Fruit fly (Drosophila melanogaster) whole organism, embryonic: Measurements from ENCODE around the gene Teh1.

ENCODE experiments used
- Adf1 ChIP-seq: fragments of 200-800 bp; sonication (Bioruptor generic); IDR thresholded peaks from 2 replicates; pipeline ENCODE4 v1.3.6; 2022; ENCODE audit warnings: missing biosample characterization, missing genetic modification characterization
- Atf3 ChIP-seq: fragments of 200-800 bp; sonication (Bioruptor generic); optimal IDR thresholded peaks from 3 replicates; lab custom pipeline; 2016; ENCODE audit warnings: missing biosample characterization, missing genetic modification characterization
- Atf6 ChIP-seq: fragments of 200-800 bp; sonication (Bioruptor generic); IDR thresholded peaks from 2 replicates; pipeline ENCODE4 v1.3.6; 2022; ENCODE audit warnings: missing biosample characterization, missing genetic modification characterization
- CG10366 ChIP-seq: fragments of 200-800 bp; sonication (Bioruptor generic); IDR thresholded peaks from 2 replicates; pipeline ENCODE4 v1.3.6; 2022; ENCODE audit warnings: missing biosample characterization, missing genetic modification characterization
- CG11247 ChIP-seq: fragments of 200-800 bp; sonication (Bioruptor generic); IDR thresholded peaks from 2 replicates; pipeline ENCODE4 v1.3.6; 2022; ENCODE audit warnings: missing biosample characterization, missing genetic modification characterization
- CG11723 ChIP-seq: fragments of 200-800 bp; sonication (Bioruptor generic); optimal IDR thresholded peaks from 2 replicates; lab custom pipeline; 2017; ENCODE audit warnings: missing biosample characterization, mild to moderate bottlenecking, missing genetic modification characterization
- CG13296 ChIP-seq: fragments of 200-800 bp; sonication (Bioruptor generic); optimal IDR thresholded peaks from 3 replicates; lab custom pipeline; 2018; ENCODE audit warnings: missing biosample characterization, mild to moderate bottlenecking, missing genetic modification characterization
- CG14710 ChIP-seq: fragments of 200-800 bp; sonication (Bioruptor generic); optimal IDR thresholded peaks from 3 replicates; lab custom pipeline; 2019; ENCODE audit warnings: missing biosample characterization, mild to moderate bottlenecking, missing genetic modification characterization, moderate library complexity
- CG15011 ChIP-seq: fragments of 200-800 bp; sonication (Bioruptor generic); optimal IDR thresholded peaks from 3 replicates; lab custom pipeline; 2018; ENCODE audit warnings: missing biosample characterization, mild to moderate bottlenecking, missing genetic modification characterization
- CG15479 ChIP-seq: fragments of 200-800 bp; sonication (Bioruptor generic); optimal IDR thresholded peaks from 3 replicates; lab custom pipeline; 2019; ENCODE audit warnings: missing biosample characterization, mild to moderate bottlenecking, missing genetic modification characterization, moderate library complexity
- CG15514 ChIP-seq: fragments of 200-800 bp; sonication (Bioruptor generic); optimal IDR thresholded peaks from 3 replicates; lab custom pipeline; 2017; ENCODE audit warnings: missing biosample characterization, missing genetic modification characterization, mild to moderate bottlenecking, moderate library complexity, missing genetic modification reagents
- CG17829 ChIP-seq: fragments of 200-800 bp; optimal IDR thresholded peaks from 2 replicates; lab custom pipeline; 2019; ENCODE audit warnings: missing biosample characterization, mild to moderate bottlenecking, missing genetic modification characterization, moderate library complexity
- CG2875 ChIP-seq: fragments of 200-800 bp; sonication (Bioruptor generic); optimal IDR thresholded peaks from 2 replicates; lab custom pipeline; 2017; ENCODE audit warnings: missing biosample characterization, mild to moderate bottlenecking, missing genetic modification characterization, missing genetic modification reagents
- CG34376 ChIP-seq: fragments of 200-800 bp; sonication (Bioruptor generic); optimal IDR thresholded peaks from 2 replicates; lab custom pipeline; 2018; ENCODE audit warnings: missing biosample characterization, mild to moderate bottlenecking, missing genetic modification characterization
- CG5245 ChIP-seq: fragments of 200-800 bp; sonication (Bioruptor generic); optimal IDR thresholded peaks from 3 replicates; lab custom pipeline; 2016; ENCODE audit warnings: missing biosample characterization, missing genetic modification characterization
- CG6175 ChIP-seq: fragments of 200-800 bp; sonication (Bioruptor generic); IDR thresholded peaks from 3 replicates; pipeline ENCODE4 v1.3.6; 2022; ENCODE audit warnings: missing biosample characterization, missing genetic modification characterization
- CG7271 ChIP-seq: fragments of 200-800 bp; sonication (Bioruptor generic); optimal IDR thresholded peaks from 2 replicates; lab custom pipeline; 2018; ENCODE audit warnings: missing biosample characterization, mild to moderate bottlenecking, missing genetic modification characterization, moderate library complexity
- CG9215 ChIP-seq: fragments of 200-800 bp; sonication (Bioruptor generic); IDR thresholded peaks from 2 replicates; pipeline ENCODE4 v1.3.6; 2022; ENCODE audit warnings: missing biosample characterization, missing genetic modification characterization
- CTCF ChIP-seq: fragments of 200-800 bp; sonication (Bioruptor generic); optimal IDR thresholded peaks from 2 replicates; lab custom pipeline; 2017; ENCODE audit warnings: missing biosample characterization, mild to moderate bottlenecking, missing genetic modification characterization, moderate library complexity
- CrebB ChIP-seq: fragments of 200-800 bp; sonication (Bioruptor generic); optimal IDR thresholded peaks from 3 replicates; lab custom pipeline; 2018; ENCODE audit warnings: missing biosample characterization, mild to moderate bottlenecking, missing genetic modification characterization
- Dfd ChIP-seq, 2 experiments: fragments of >200 bp; optimal IDR thresholded peaks; 2 replicates each; lab custom pipeline; 2017; ENCODE audit warnings: missing biosample characterization in 2 of 2, missing genetic modification characterization in 2 of 2
- Dp ChIP-seq: fragments of 200-800 bp; sonication (Bioruptor generic); optimal IDR thresholded peaks from 2 replicates; lab custom pipeline; 2018; ENCODE audit warnings: missing biosample characterization, mild to moderate bottlenecking, missing genetic modification characterization, moderate library complexity
- Dref ChIP-seq: fragments of 200-800 bp; sonication (Bioruptor generic); IDR thresholded peaks from 2 replicates; pipeline ENCODE4 v1.3.6; 2022; ENCODE audit warnings: missing biosample characterization, missing genetic modification characterization
- HLH4C ChIP-seq: fragments of 200-800 bp; sonication (Bioruptor generic); IDR thresholded peaks from 3 replicates; pipeline ENCODE4 v1.3.6; 2022; ENCODE audit warnings: missing biosample characterization, missing genetic modification characterization; ENCODE audit not compliant: partially characterized antibody
- Hand ChIP-seq: fragments of 200-800 bp; sonication (Bioruptor generic); optimal IDR thresholded peaks from 2 replicates; lab custom pipeline; 2017; ENCODE audit warnings: mild to moderate bottlenecking, missing biosample characterization, missing genetic modification reagents, missing genetic modification characterization
- Med ChIP-seq: fragments of 200-800 bp; sonication (Bioruptor generic); peaks from one replicate; lab custom pipeline; 2016; ENCODE audit warnings: missing biosample characterization, missing genetic modification characterization, mild to moderate bottlenecking, inconsistent platforms, moderate library complexity
- Nf-YB ChIP-seq: fragments of 200-800 bp; sonication (Bioruptor generic); optimal IDR thresholded peaks from 3 replicates; lab custom pipeline; 2019; ENCODE audit warnings: missing biosample characterization, mild to moderate bottlenecking, missing genetic modification characterization, moderate library complexity
- amos ChIP-seq: fragments of 200-800 bp; sonication (Bioruptor generic); IDR thresholded peaks from 2 replicates; pipeline ENCODE4 v1.3.6; 2022; ENCODE audit warnings: missing biosample characterization, missing genetic modification characterization; ENCODE audit not compliant: partially characterized antibody
- aop ChIP-seq: fragments of 200-800 bp; sonication (Bioruptor generic); IDR thresholded peaks from 2 replicates; pipeline ENCODE4 v1.3.6; 2022; ENCODE audit warnings: missing biosample characterization, missing genetic modification characterization
- ash1 ChIP-seq: fragments of 200-800 bp; sonication (Bioruptor generic); optimal IDR thresholded peaks from 2 replicates; lab custom pipeline; 2018; ENCODE audit warnings: missing biosample characterization, mild to moderate bottlenecking, missing genetic modification characterization
- bigmax ChIP-seq: fragments of 200-800 bp; sonication (Bioruptor generic); optimal IDR thresholded peaks from 2 replicates; lab custom pipeline; 2018; ENCODE audit warnings: missing biosample characterization, mild to moderate bottlenecking, missing genetic modification characterization
- chinmo ChIP-seq: fragments of 200-800 bp; sonication (Bioruptor generic); IDR thresholded peaks from 4 replicates; pipeline ENCODE4 v1.3.6; 2022; ENCODE audit warnings: missing biosample characterization, missing genetic modification characterization; ENCODE audit not compliant: partially characterized antibody
- gcm2 ChIP-seq: fragments of 200-800 bp; sonication (Bioruptor generic); optimal IDR thresholded peaks from 2 replicates; lab custom pipeline; 2016; ENCODE audit warnings: missing biosample characterization, missing genetic modification characterization
- ind ChIP-seq: fragments of 200-800 bp; sonication (Bioruptor generic); optimal IDR thresholded peaks from 3 replicates; lab custom pipeline; 2016; ENCODE audit warnings: missing biosample characterization, missing genetic modification characterization
- inv ChIP-seq: fragments of 200-800 bp; sonication (Bioruptor generic); IDR thresholded peaks from 2 replicates; pipeline ENCODE4 v1.3.6; 2022; ENCODE audit warnings: missing biosample characterization, missing genetic modification characterization; ENCODE audit not compliant: partially characterized antibody
- jing ChIP-seq: fragments of 200-800 bp; sonication (Bioruptor generic); optimal IDR thresholded peaks from 2 replicates; lab custom pipeline; 2018; ENCODE audit warnings: missing biosample characterization, mild to moderate bottlenecking, missing genetic modification characterization
- lab ChIP-seq: fragments of 200-800 bp; sonication (Bioruptor generic); optimal IDR thresholded peaks from 3 replicates; lab custom pipeline; 2017; ENCODE audit warnings: missing biosample characterization, missing genetic modification characterization, mild to moderate bottlenecking, moderate library complexity, missing genetic modification reagents
- onecut ChIP-seq: fragments of 200-800 bp; sonication (Bioruptor generic); IDR thresholded peaks from 2 replicates; pipeline ENCODE4 v1.3.6; 2022; ENCODE audit warnings: missing biosample characterization, missing genetic modification characterization
- psq ChIP-seq: fragments of 200-800 bp; sonication (Bioruptor generic); optimal IDR thresholded peaks from 2 replicates; lab custom pipeline; 2017; ENCODE audit warnings: missing biosample characterization, missing genetic modification characterization
- sens ChIP-seq: fragments of 200-800 bp; sonication (Bioruptor generic); peaks from one replicate; lab custom pipeline; 2016; ENCODE audit warnings: missing biosample characterization, missing genetic modification characterization
- sim ChIP-seq: fragments of 200-800 bp; sonication (Bioruptor generic); IDR thresholded peaks from 2 replicates; pipeline ENCODE4 v1.3.6; 2022; ENCODE audit warnings: missing biosample characterization, missing genetic modification characterization
- slp2 ChIP-seq: fragments of 200-800 bp; sonication (Bioruptor generic); optimal IDR thresholded peaks from 2 replicates; lab custom pipeline; 2016; ENCODE audit warnings: missing biosample characterization, missing genetic modification characterization
- sqz ChIP-seq: fragments of 200-800 bp; sonication (Bioruptor generic); optimal IDR thresholded peaks from 3 replicates; lab custom pipeline; 2018; ENCODE audit warnings: missing biosample characterization, mild to moderate bottlenecking, missing genetic modification characterization
- ssp ChIP-seq: fragments of 200-800 bp; sonication (Bioruptor generic); IDR thresholded peaks from 2 replicates; pipeline ENCODE4 v1.3.6; 2022; ENCODE audit warnings: missing biosample characterization, missing genetic modification characterization
- stc ChIP-seq: fragments of 200-800 bp; sonication (Bioruptor generic); IDR thresholded peaks from 2 replicates; pipeline ENCODE4 v1.3.6; 2022; ENCODE audit warnings: missing biosample characterization, missing genetic modification characterization
- tin ChIP-seq: fragments of 200-800 bp; sonication (Bioruptor generic); optimal IDR thresholded peaks from 3 replicates; lab custom pipeline; 2016; ENCODE audit warnings: missing biosample characterization, missing genetic modification characterization
- tup ChIP-seq: fragments of 200-800 bp; sonication (Bioruptor generic); optimal IDR thresholded peaks from 2 replicates; lab custom pipeline; 2016; ENCODE audit warnings: missing biosample characterization, mild to moderate bottlenecking, missing genetic modification characterization, moderate library complexity
- unc-4 ChIP-seq: fragments of 200-800 bp; sonication (Bioruptor generic); IDR thresholded peaks from 2 replicates; pipeline ENCODE4 v1.3.6; 2022; ENCODE audit warnings: missing biosample characterization, missing genetic modification characterization; ENCODE audit not compliant: partially characterized antibody
- zen2 ChIP-seq: fragments of 200-800 bp; sonication (Bioruptor generic); IDR thresholded peaks from 3 replicates; pipeline ENCODE4 v1.3.6; 2022; ENCODE audit warnings: missing biosample characterization, missing genetic modification characterization; ENCODE audit not compliant: partially characterized antibody

The Teh1 gene

DNA sequence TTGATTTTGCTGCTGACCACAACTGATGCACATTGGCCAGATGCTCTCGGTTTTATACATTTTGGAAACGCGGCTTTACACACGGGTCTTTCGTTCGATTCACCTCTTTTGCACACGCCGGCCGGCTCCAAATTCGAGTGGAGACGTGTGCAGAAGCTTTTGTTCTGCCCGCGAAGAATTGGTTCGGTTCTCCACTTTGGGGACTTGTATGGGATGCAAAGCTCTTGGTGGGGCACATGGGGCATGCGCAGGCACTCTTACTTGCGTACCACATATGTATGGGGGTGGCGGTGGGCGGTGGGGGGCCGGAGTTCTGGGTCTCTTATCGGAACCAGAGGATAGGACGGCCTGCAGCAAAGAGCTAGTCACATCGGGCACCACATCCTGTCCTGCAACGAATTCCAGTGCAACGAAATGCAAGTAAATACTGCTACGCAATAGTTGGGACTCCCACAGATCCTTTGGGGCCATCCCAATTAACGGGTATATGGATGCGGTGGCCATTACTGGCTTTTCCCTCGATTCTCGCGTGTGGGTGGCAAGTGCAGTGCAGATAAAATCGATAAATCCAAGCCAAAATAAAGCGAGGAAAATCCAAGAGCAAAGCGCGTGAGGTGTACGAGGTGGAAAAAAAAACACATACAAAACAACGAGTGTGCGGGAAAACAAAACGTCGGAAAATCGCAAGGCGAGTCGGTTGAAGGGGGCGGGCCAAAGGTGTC is 83.4 kb downstream of the Teh1 start, which contains the start of the genes MtnA and CG8500 (continued):
- TF ChIP-seq CG10366 (GFP tag; lab: Robert Waterston, UW) (no peak), Nf-YB (GFP tag; lab: Kevin White, UChicago) (no peak), stc (0 out of 2 replicates have a peak, but pooled peaks have one; percentile 16), lab (GFP tag; lab: Kevin White, UChicago) (peak; percentile 51), gcm2 (no peak), aop (GFP tag; lab: Robert Waterston, UW) (no peak), HLH4C (GFP tag; lab: Robert Waterston, UW) (0 out of 3 replicates have a peak, but pooled peaks have one; percentile 24), jing (no peak), Hand (peak; percentile 4), ash1 (GFP tag; lab: Kevin White, UChicago) (no peak), CG15011 (GFP tag; lab: Kevin White, UChicago) (no peak), chinmo (GFP tag; lab: Robert Waterston, UW) (0 out of 4 replicates have a peak, but pooled peaks have one; percentile 65), slp2 (GFP tag; lab: Kevin White, UChicago) (no peak), CG34376 (GFP tag; lab: Kevin White, UChicago) (peak; percentile 14), Dp (peak; percentile 64), sens (GFP tag; lab: Kevin White, UChicago) (peak; percentile 33), CG6175 (GFP tag; lab: Robert Waterston, UW) (peak; percentile 78; the same call in 2 of the 3 replicates), tin (GFP tag; lab: Kevin White, UChicago) (no peak), Atf6 (GFP tag; lab: Robert Waterston, UW) (no peak), CG13296 (GFP tag; lab: Kevin White, UChicago) (no peak), CG11247 (GFP tag; lab: Robert Waterston, UW) (no peak), CG15479 (no peak), Med (GFP tag; lab: Kevin White, UChicago) (peak; percentile 81), ssp (GFP tag; lab: Robert Waterston, UW) (no peak), CG2875 (GFP tag; lab: Kevin White, UChicago) (no peak), CG15514 (GFP tag; lab: Kevin White, UChicago) (peak; percentile 96), inv (GFP tag; lab: Robert Waterston, UW) (peak; percentile 28; the same call in 1 of the 2 replicates), CG11723 (GFP tag; lab: Kevin White, UChicago) (no peak), ind (GFP tag; lab: Kevin White, UChicago) (no peak), CG9215 (GFP tag; lab: Robert Waterston, UW) (no peak), bigmax (peak; percentile 12), sim (GFP tag; lab: Robert Waterston, UW) (no peak), CTCF (GFP tag; lab: Kevin White, UChicago) (peak; percentile 64), tup (no peak), amos (GFP tag; lab: Robert Waterston, UW) (peak; percentile 44; the same call in 1 of the 2 replicates), Dref (0 out of 2 replicates have a peak, but pooled peaks have one; percentile 28), psq (GFP tag; lab: Kevin White, UChicago) (no peak), CG17829 (tag; lab: Kevin White, UChicago) (no peak), sqz (GFP tag; lab: Kevin White, UChicago) (no peak), unc-4 (GFP tag; lab: Robert Waterston, UW) (0 out of 2 replicates have a peak, but pooled peaks have one; percentile 28), Atf3 (GFP tag; lab: Kevin White, UChicago) (no peak), CG14710 (tag; lab: Kevin White, UChicago) (no peak), onecut (GFP tag; lab: Robert Waterston, UW) (peak; percentile 87), Dfd (GFP tag; optimal IDR thresholded peaks at IDR 0.05; lab: Kevin White, UChicago) (no peak), CG7271 (tag; lab: Kevin White, UChicago) (no peak), CrebB (tag; lab: Kevin White, UChicago) (no peak), zen2 (GFP tag; lab: Robert Waterston, UW) (no peak), CG5245 (GFP tag; lab: Kevin White, UChicago) (no peak), Adf1 (GFP tag; lab: Robert Waterston, UW) (peak; percentile 45; the same call in 1 of the 2 replicates)
